Fruit fly (Drosophila melanogaster): ENCODE measurements around the gene CG42692.

The CG42692 gene

DNA sequence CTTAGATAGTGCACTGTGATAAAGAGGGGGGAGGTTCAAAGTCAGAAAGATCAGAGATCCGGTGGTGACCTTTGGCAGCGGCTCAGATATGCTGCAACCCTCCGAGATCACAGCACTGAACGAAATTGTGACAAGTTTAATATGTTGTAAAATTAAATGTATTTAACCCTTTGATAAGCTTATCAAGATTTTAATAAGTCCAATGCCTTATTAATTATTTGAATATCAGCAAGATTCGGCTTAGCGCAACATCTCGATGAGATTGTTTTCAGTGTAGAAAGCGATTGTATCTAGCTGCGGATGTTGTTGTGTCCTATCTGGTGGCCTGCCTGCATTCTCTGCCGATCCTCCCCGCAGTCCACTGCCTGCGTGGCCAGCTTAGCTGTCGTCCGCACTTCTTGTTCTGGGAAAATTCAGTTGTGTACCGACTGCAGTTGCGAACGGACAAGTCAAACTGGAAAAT is 39.3 kb downstream of the CG42692 start, which contains the start of gene NimC4 (continued):
- peak; percentile 33 for TF ChIP-seq TFAM (GFP tag; optimal IDR thresholded peaks at IDR 0.05)
- peak; percentile 76 for TF ChIP-seq Rx (GFP tag; IDR thresholded peaks at IDR 0.05)
- TF ChIP-seq Spps (tag; optimal IDR thresholded peaks at IDR 0.05), result peak; percentile 69
- peak; percentile 52 for TF ChIP-seq tap (tag; optimal IDR thresholded peaks at IDR 0.05)
- no peak for TF ChIP-seq C15 (GFP tag; IDR thresholded peaks at IDR 0.05)
- TF ChIP-seq dimm (GFP tag; IDR thresholded peaks at IDR 0.05), result no peak
- peak; percentile 93 for TF ChIP-seq Elba2 (GFP tag; optimal IDR thresholded peaks at IDR 0.05)
- TF ChIP-seq row (GFP tag; IDR thresholded peaks at IDR 0.05), result peak; percentile 77
- TF ChIP-seq Mad (GFP tag; optimal IDR thresholded peaks at IDR 0.05), result peak; percentile 67
- TF ChIP-seq CG15269 (tag; optimal IDR thresholded peaks at IDR 0.05), result no peak
- TF ChIP-seq corto (GFP tag; optimal IDR thresholded peaks at IDR 0.05), result no peak
- TF ChIP-seq wor (GFP tag; IDR thresholded peaks at IDR 0.05), result peak; percentile 39; the same call in 1 of the 2 replicates
- TF ChIP-seq CHES-1-like (GFP tag; optimal IDR thresholded peaks at IDR 0.05), result peak; percentile 46
- TF ChIP-seq Aef1 (GFP tag; IDR thresholded peaks at IDR 0.05), result no peak
- no peak for TF ChIP-seq Poxn (GFP tag; IDR thresholded peaks at IDR 0.05)
- TF ChIP-seq Myb (GFP tag; optimal IDR thresholded peaks at IDR 0.05), result peak; percentile 49
- TF ChIP-seq CG15011 (GFP tag; optimal IDR thresholded peaks at IDR 0.05), result peak; percentile 37
- no peak for TF ChIP-seq sr (GFP tag; IDR thresholded peaks at IDR 0.05)
- TF ChIP-seq Awh (GFP tag; IDR thresholded peaks at IDR 0.05), result peak; percentile 49; the same call in 1 of the 2 replicates
- no peak for TF ChIP-seq CG10147 (GFP tag; optimal IDR thresholded peaks at IDR 0.05)
- TF ChIP-seq Hmx (GFP tag; optimal IDR thresholded peaks at IDR 0.05), result no peak
- TF ChIP-seq CG17802 (tag; optimal IDR thresholded peaks at IDR 0.05), result peak; percentile 28
- TF ChIP-seq oc (tag; optimal IDR thresholded peaks at IDR 0.05), result peak; percentile 2
- no peak for TF ChIP-seq slbo (GFP tag; IDR thresholded peaks at IDR 0.05)
- peak; percentile 35 for TF ChIP-seq slou (GFP tag; optimal IDR thresholded peaks at IDR 0.05)
- TF ChIP-seq Lim3 (GFP tag; IDR thresholded peaks at IDR 0.05), result no peak
- no peak for TF ChIP-seq fu2 (GFP tag; optimal IDR thresholded peaks at IDR 0.05)
- TF ChIP-seq gce (GFP tag; IDR thresholded peaks at IDR 0.05), result peak; percentile 46; the same call in 1 of the 3 replicates
- peak; percentile 96 for TF ChIP-seq CG15479 (GFP tag; optimal IDR thresholded peaks at IDR 0.05)
- peak; percentile 71 for TF ChIP-seq tgo (GFP tag; IDR thresholded peaks at IDR 0.05)
- TF ChIP-seq stwl (tag; optimal IDR thresholded peaks at IDR 0.05), result peak; percentile 71
- TF ChIP-seq unpg (GFP tag; optimal IDR thresholded peaks at IDR 0.05), result peak; percentile 77
- TF ChIP-seq CG9609 (GFP tag; optimal IDR thresholded peaks at IDR 0.05), result peak; percentile 69
- TF ChIP-seq eve (GFP tag; optimal IDR thresholded peaks at IDR 0.05), result peak in 1 of 2 experiments; percentile 99
- no peak for TF ChIP-seq CG6654 (GFP tag; optimal IDR thresholded peaks at IDR 0.05)
- peak; percentile 99 for TF ChIP-seq sens (GFP tag)
- no peak for TF ChIP-seq CG17912 (GFP tag; optimal IDR thresholded peaks at IDR 0.05)
- TF ChIP-seq NC2β (GFP tag; optimal IDR thresholded peaks at IDR 0.05), result peak; percentile 80
- no peak for TF ChIP-seq Hr39 (optimal IDR thresholded peaks at IDR 0.05)
- TF ChIP-seq CG32772 (GFP tag; IDR thresholded peaks at IDR 0.05), result peak; percentile 78
- no peak for TF ChIP-seq sc (optimal IDR thresholded peaks at IDR 0.05)
- TF ChIP-seq sc (GFP tag; optimal IDR thresholded peaks at IDR 0.05), result peak; percentile 68
- peak; percentile 98 for TF ChIP-seq CG8765 (GFP tag; IDR thresholded peaks at IDR 0.05)
- peak; percentile 81; the same call in 2 of the 3 replicates for TF ChIP-seq CG34422 (GFP tag; IDR thresholded peaks at IDR 0.05)
- peak; percentile 85 for TF ChIP-seq CG31441 (GFP tag; IDR thresholded peaks at IDR 0.05)
- no peak for TF ChIP-seq CG9817 (tag; optimal IDR thresholded peaks at IDR 0.05)
- TF ChIP-seq CG10209 (GFP tag; optimal IDR thresholded peaks at IDR 0.05), result peak; percentile 76
- TF ChIP-seq CG11696 (GFP tag; IDR thresholded peaks at IDR 0.05), result 0 out of 2 replicates have a peak, but pooled peaks have one; percentile 39
- TF ChIP-seq esg (GFP tag; conservative IDR thresholded peaks at IDR 0.05), result 0 out of 2 replicates have a peak, but pooled peaks have one; percentile 11
- no peak for TF ChIP-seq psq (GFP tag; optimal IDR thresholded peaks at IDR 0.05)
- peak; percentile 82 for TF ChIP-seq vvl (GFP tag; IDR thresholded peaks at IDR 0.05)
- TF ChIP-seq BtbVII (GFP tag; optimal IDR thresholded peaks at IDR 0.05), result no peak
- TF ChIP-seq Atf6 (GFP tag; IDR thresholded peaks at IDR 0.05), result no peak
